Fruit fly (Drosophila melanogaster): ENCODE data around the gene ATPsynCF6.

- TF ChIP-seq psq (optimal IDR thresholded peaks at IDR 0.05), result no peak
- no peak for TF ChIP-seq CG8478 (optimal IDR thresholded peaks at IDR 0.05)
- no peak for TF ChIP-seq usp (GFP tag; optimal IDR thresholded peaks at IDR 0.05)
- no peak for TF ChIP-seq EcR (GFP tag; optimal IDR thresholded peaks at IDR 0.05)
- TF ChIP-seq pan (optimal IDR thresholded peaks at IDR 0.05), result no peak
- no peak for TF ChIP-seq Dll (optimal IDR thresholded peaks at IDR 0.05)
These were observed 20.3 kb downstream of the ATPsynCF6 start for dm6 chr3R:23335577-23335976.

All from whole organism.